Fruit fly (Drosophila melanogaster) whole organism, adult: Measurements from ENCODE around the gene CG3226.
A peak's percentile ranks its signal among the peaks of the same experiment; 100 is the strongest.

Experiments used
- CG14711 ChIP-seq: fragments of 200-800 bp; sonication (Bioruptor generic); optimal IDR thresholded peaks from 2 replicates; lab custom pipeline; 2018; ENCODE audit warnings: missing biosample characterization, mild to moderate bottlenecking, missing genetic modification characterization, moderate library complexity
- CG5204 ChIP-seq: fragments of 200-800 bp; sonication (Bioruptor generic); optimal IDR thresholded peaks from 2 replicates; lab custom pipeline; 2016; ENCODE audit warnings: missing biosample characterization, missing genetic modification characterization
- Clk ChIP-seq: fragments of 200-800 bp; sonication (Bioruptor generic); optimal IDR thresholded peaks from 2 replicates; lab custom pipeline; 2017; ENCODE audit warnings: missing biosample characterization, missing genetic modification characterization
- Crg-1 ChIP-seq: fragments of 200-800 bp; sonication (Bioruptor generic); optimal IDR thresholded peaks from 2 replicates; lab custom pipeline; 2016; ENCODE audit warnings: missing biosample characterization, missing genetic modification characterization
- Mnt ChIP-seq: fragments of 200-800 bp; sonication (Bioruptor generic); optimal IDR thresholded peaks from 2 replicates; lab custom pipeline; 2016; ENCODE audit warnings: missing biosample characterization, mild to moderate bottlenecking, missing genetic modification characterization
- cnc ChIP-seq, 2 experiments: fragments of >200 bp; optimal IDR thresholded peaks; 2 replicates each; lab custom pipeline; 2017
- kay ChIP-seq: fragments of 200-800 bp; sonication (Bioruptor generic); peaks from one replicate; lab custom pipeline; 2016; ENCODE audit warnings: missing biosample characterization, missing genetic modification characterization, borderline replicate concordance
- pad ChIP-seq: fragments of 200-800 bp; sonication (Bioruptor generic); optimal IDR thresholded peaks from 3 replicates; lab custom pipeline; 2017; ENCODE audit warnings: missing biosample characterization, missing genetic modification characterization, mild to moderate bottlenecking, moderate library complexity, missing genetic modification reagents
- toe ChIP-seq: fragments of 200-800 bp; sonication (Bioruptor generic); optimal IDR thresholded peaks from 2 replicates; lab custom pipeline; 2016; ENCODE audit warnings: missing biosample characterization, missing genetic modification characterization

- TF ChIP-seq Mnt (no peak), CG5204 (GFP tag; lab: Kevin White, UChicago) (no peak), pad (no peak), CG14711 (tag; lab: Kevin White, UChicago) (peak; percentile 12), Crg-1 (no peak), kay (GFP tag; lab: Kevin White, UChicago) (no peak), Clk (no peak), cnc (optimal IDR thresholded peaks at IDR 0.05; lab: Kevin White, UChicago) (no peak), toe (GFP tag; lab: Kevin White, UChicago) (no peak)
These were observed 36.7 kb downstream of the CG3226 start for dm6 chrX:6617372-6617771.
